Fruit fly (Drosophila melanogaster): Measurements from ENCODE around the gene CG11638.

The CG11638 gene

dm6 chrX:1011543-1012085, 14.9 kb downstream of the CG11638 start, which contains the start of the genes TfIIA-S-2 and CG14631:
Gene TfIIA-S-2, minus strand, starts transcription at chrX:1011643.
Gene CG14631, plus strand, starts transcription at chrX:1012035.
- TF ChIP-seq CG8478 (optimal IDR thresholded peaks at IDR 0.05) (no peak), Dll (optimal IDR thresholded peaks at IDR 0.05) (no peak), usp (GFP tag; optimal IDR thresholded peaks at IDR 0.05) (no peak), psq (optimal IDR thresholded peaks at IDR 0.05) (no peak), pan (optimal IDR thresholded peaks at IDR 0.05) (no peak), EcR (GFP tag; optimal IDR thresholded peaks at IDR 0.05) (no peak)

- TF ChIP-seq EcR (GFP tag; optimal IDR thresholded peaks at IDR 0.05) (no peak), usp (GFP tag; optimal IDR thresholded peaks at IDR 0.05) (no peak), psq (optimal IDR thresholded peaks at IDR 0.05) (no peak), Dll (optimal IDR thresholded peaks at IDR 0.05) (no peak), CG8478 (optimal IDR thresholded peaks at IDR 0.05) (no peak), pan (optimal IDR thresholded peaks at IDR 0.05) (no peak)
These were observed 16.8 kb downstream of the CG11638 start for dm6 chrX:1009468-1010259.

dm6 chrX:1006182-1006581, 20.3 kb downstream of the CG11638 start:
- TF ChIP-seq psq (optimal IDR thresholded peaks at IDR 0.05) (no peak), Dll (optimal IDR thresholded peaks at IDR 0.05) (no peak), pan (optimal IDR thresholded peaks at IDR 0.05) (no peak), EcR (GFP tag; optimal IDR thresholded peaks at IDR 0.05) (no peak), usp (GFP tag; optimal IDR thresholded peaks at IDR 0.05) (no peak), CG8478 (optimal IDR thresholded peaks at IDR 0.05) (no peak)

- TF ChIP-seq pan (optimal IDR thresholded peaks at IDR 0.05) (no peak), CG8478 (optimal IDR thresholded peaks at IDR 0.05) (no peak), psq (optimal IDR thresholded peaks at IDR 0.05) (no peak), usp (GFP tag; optimal IDR thresholded peaks at IDR 0.05) (no peak), Dll (optimal IDR thresholded peaks at IDR 0.05) (no peak), EcR (GFP tag; optimal IDR thresholded peaks at IDR 0.05) (no peak)
These were observed 27.6 kb downstream of the CG11638 start for dm6 chrX:998884-999283.

DNA sequence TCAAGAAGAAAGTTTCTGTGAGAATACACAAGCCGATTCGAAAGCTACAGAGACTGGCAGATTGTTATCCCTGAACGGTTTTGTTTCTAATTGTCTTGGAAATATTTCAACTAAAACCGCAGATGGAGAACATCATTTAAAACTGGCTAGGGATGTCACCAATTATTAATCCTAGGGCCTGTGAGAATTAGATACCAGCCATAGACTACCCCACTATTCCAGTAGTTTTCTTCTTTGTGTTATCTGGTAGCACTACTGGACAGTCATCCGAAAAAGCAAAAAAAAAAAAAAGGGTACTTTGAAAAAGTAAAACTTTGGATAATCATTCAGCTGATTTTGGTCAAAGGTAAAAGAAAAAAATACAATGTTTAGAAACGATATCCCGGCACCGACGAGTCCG, 36.3 kb downstream of the CG11638 start, which contains the start of gene CG18823:
TSS of gene CG18823 (plus strand) at position 301 of the 400 bp plus-strand sequence.
- TF ChIP-seq psq (optimal IDR thresholded peaks at IDR 0.05) (no peak), Dll (optimal IDR thresholded peaks at IDR 0.05) (no peak)

DNA sequence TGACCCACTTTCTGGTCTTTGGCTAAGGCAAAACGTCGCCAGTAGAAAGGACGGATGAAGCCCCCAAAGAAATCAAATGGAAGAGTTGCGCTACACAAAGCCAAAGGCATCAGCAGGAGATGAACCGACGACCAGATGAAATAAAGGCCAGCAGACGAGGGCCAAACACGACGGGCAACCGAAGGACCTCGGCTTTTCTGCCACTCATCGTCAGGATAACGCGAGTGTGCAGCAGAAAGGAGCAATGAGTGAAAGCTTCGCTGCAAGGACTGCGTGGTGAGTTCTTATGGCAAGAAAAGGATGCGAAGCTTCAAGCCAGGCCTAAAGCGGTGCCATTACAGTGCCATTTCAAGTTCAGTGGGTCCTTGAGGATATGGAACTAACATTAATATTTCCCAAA, 40.6 kb downstream of the CG11638 start:
- no peak for TF ChIP-seq CG8478 (optimal IDR thresholded peaks at IDR 0.05)
- no peak for TF ChIP-seq psq (optimal IDR thresholded peaks at IDR 0.05)
- TF ChIP-seq usp (GFP tag; optimal IDR thresholded peaks at IDR 0.05) = no peak
- TF ChIP-seq Dll (optimal IDR thresholded peaks at IDR 0.05) = no peak
- no peak for TF ChIP-seq EcR (GFP tag; optimal IDR thresholded peaks at IDR 0.05)
- TF ChIP-seq pan (optimal IDR thresholded peaks at IDR 0.05) = no peak

- TF ChIP-seq psq (optimal IDR thresholded peaks at IDR 0.05) (no peak), Dll (optimal IDR thresholded peaks at IDR 0.05) (no peak), pan (optimal IDR thresholded peaks at IDR 0.05) (no peak), CG8478 (optimal IDR thresholded peaks at IDR 0.05) (no peak), usp (GFP tag; optimal IDR thresholded peaks at IDR 0.05) (no peak), EcR (GFP tag; optimal IDR thresholded peaks at IDR 0.05) (no peak)
These were observed 59.7 kb downstream of the CG11638 start for dm6 chrX:966818-967217.

dm6 chrX:964012-964411, 62.5 kb downstream of the CG11638 start:
- TF ChIP-seq CG8478 (optimal IDR thresholded peaks at IDR 0.05) (no peak), pan (optimal IDR thresholded peaks at IDR 0.05) (no peak), psq (optimal IDR thresholded peaks at IDR 0.05) (no peak), EcR (GFP tag; optimal IDR thresholded peaks at IDR 0.05) (no peak), Dll (optimal IDR thresholded peaks at IDR 0.05) (no peak), usp (GFP tag; optimal IDR thresholded peaks at IDR 0.05) (no peak)

Data from whole organism.